Worm (Caenorhabditis elegans): ENCODE results near the gene Y38H6C.4.

Gene Y38H6C.4

DNA sequence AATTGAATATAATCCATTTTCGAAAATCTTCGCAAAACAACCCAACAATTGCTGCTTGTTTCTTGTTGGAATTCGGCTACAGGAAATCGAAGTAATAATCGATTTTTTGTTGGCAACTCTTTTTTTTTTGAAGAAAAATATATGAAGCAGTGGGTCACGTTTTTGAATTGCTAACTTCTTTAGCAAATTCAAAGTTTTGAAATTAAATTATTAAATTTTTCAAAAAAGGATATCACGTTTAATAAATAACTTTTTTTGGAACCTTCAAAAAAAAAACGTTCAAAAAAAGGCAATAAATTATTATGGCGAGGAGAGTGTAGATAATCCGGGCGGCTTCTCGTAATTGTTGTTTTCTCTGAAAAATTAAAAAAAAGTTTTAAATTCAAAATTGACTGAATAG, 31.3 kb upstream of the Y38H6C.4 start, which contains the start of gene Y38H6C.15:
Gene Y38H6C.15 (minus strand): TSS at position 101 of the 400 bp plus-strand sequence.
- no peak for TF ChIP-seq sptf-1 (tag; optimal IDR thresholded peaks at IDR 0.05)
- no peak for TF ChIP-seq ama-1 (optimal IDR thresholded peaks at IDR 0.05)
- TF ChIP-seq unc-130 (tag; optimal IDR thresholded peaks at IDR 0.05): no peak
- TF ChIP-seq egl-27 (tag; optimal IDR thresholded peaks at IDR 0.05): no peak
- no peak for TF ChIP-seq aly-2 (tag; optimal IDR thresholded peaks at IDR 0.05)
- no peak for TF ChIP-seq mdl-1 (tag; optimal IDR thresholded peaks at IDR 0.05)
- TF ChIP-seq unc-86 (tag; optimal IDR thresholded peaks at IDR 0.05): no peak
- TF ChIP-seq pag-3 (tag; optimal IDR thresholded peaks at IDR 0.05; ENCODE audit: borderline replicate concordance, insufficient read depth): no peak
- no peak for TF ChIP-seq ceh-8 (GFP tag; optimal IDR thresholded peaks at IDR 0.05)
- no peak for TF ChIP-seq tlp-1 (tag; optimal IDR thresholded peaks at IDR 0.05)
- TF ChIP-seq snu-23 (GFP tag; optimal IDR thresholded peaks at IDR 0.05): no peak

DNA sequence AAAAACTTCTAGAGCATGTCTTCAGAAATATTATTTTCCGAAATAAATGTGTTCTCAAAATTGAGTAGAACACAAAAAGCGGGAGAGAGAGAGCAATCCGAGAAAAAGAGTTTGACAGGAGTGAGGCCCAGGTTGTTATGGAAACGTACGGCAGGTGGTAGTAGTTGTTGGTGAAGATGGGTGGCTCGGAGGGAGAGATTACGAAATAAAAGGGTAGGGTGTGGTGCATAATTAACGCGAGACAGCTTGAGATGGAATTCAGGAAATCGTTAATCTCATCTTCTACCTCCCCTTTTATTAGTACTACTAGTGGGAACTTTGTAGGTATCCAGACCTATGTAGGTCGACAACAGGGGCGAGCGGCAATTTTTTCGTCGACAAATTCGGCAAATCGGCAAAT, 29.2 kb upstream of the Y38H6C.4 start, which contains the start of gene famh-161:
Gene famh-161 (minus strand): TSS at position 101 of the 400 bp plus-strand sequence.
- TF ChIP-seq sox-4 (tag; optimal IDR thresholded peaks at IDR 0.05): no peak
- peak; percentile 12 for TF ChIP-seq fkh-8 (tag; optimal IDR thresholded peaks at IDR 0.05)

DNA sequence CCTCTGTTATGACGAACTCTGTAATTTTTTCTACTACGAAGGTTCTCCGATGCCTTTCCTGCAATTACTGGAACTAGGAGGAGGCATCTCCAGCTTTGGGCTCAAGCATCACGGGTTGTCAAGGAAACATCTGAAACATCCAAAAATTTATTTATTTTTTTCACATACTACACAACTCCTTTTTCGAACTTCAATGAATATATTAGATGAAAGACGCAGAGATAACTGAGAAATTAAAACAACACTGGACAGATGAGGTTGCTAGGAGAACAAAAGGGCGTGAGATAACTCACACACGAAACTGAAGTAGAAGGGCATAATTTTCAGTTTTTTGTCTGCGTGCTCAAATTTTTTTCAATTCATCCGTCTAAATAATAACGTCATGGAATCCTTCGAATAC, 22.6 kb upstream of the Y38H6C.4 start, which contains the start of gene Y38H6C.13:
Gene Y38H6C.13 (plus strand): TSS at position 301 of the 400 bp plus-strand sequence.
- TF ChIP-seq unc-86 (tag; optimal IDR thresholded peaks at IDR 0.05) (no peak), fkh-8 (tag; optimal IDR thresholded peaks at IDR 0.05) (peak; percentile 3)

DNA sequence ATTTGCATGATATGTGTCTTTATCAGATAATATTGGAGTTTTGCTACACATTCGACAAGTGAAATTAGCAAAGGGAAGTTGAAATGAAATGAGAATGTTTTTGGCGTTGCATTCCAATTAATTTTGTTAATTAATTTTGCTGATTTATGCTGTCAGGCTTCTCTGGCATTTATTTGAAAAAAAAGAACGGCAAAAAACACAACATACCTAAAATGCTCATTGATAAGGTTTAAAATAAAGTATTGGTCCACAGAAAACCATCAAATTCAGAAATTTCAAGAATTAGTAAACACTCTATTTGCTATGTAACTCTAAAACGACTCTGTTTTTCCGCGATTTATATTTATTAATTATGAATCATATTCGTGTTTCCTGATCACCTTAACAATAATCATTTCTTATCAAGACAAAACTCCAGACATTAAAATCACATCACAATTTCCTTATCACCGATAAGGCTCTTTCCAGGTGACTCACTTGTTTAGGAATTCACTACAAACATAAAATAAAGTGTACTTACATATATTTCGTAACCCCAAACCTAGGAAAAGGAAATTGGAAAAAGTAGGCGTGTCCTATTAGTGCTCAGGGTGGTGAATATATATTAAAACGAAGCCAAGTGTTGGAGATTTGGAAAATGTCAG, 21.0 kb upstream of the Y38H6C.4 start, which contains the start of the genes srh-166 and Y38H6C.24:
Gene srh-166 (minus strand): TSS at position 51 of the 644 bp plus-strand sequence.
Gene Y38H6C.24 (plus strand): TSS at position 620 of the 644 bp plus-strand sequence.
- TF ChIP-seq elt-2 (tag; optimal IDR thresholded peaks at IDR 0.05) (peak; percentile 77), pqm-1 (tag; optimal IDR thresholded peaks at IDR 0.05) (peak; percentile 86), xbp-1 (tag; optimal IDR thresholded peaks at IDR 0.05) (no peak), nhr-20 (tag; optimal IDR thresholded peaks at IDR 0.05) (peak; percentile 23)

DNA sequence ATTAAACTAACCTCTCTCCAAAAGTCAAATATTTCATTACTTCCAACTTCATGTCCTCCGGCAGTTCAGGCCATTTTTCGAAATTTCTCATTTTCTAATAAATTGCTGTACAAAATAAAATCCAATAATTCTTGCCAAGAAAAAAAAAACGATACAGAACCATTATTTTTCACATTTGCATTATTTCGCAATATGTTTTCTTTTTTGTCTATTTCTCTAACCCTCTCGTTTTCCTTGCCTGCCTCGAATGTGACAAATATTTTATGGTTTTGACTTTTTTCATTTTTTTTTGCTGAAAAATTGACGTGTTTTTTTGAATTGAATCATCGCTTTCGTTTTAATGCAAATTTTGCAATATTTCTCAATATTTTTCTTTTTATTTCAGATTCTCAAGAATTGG, 17.3 kb upstream of the Y38H6C.4 start, which contains the start of the genes Y38H6C.9 and fbxa-150:
Gene Y38H6C.9 (minus strand): TSS at position 52 of the 400 bp plus-strand sequence.
Gene fbxa-150 (plus strand): TSS at position 380 of the 400 bp plus-strand sequence.
- TF ChIP-seq mef-2 (tag; optimal IDR thresholded peaks at IDR 0.05): no peak
- TF ChIP-seq efl-1 (optimal IDR thresholded peaks at IDR 0.05): peak; percentile 1 to 25
- TF ChIP-seq efl-1 (GFP tag; optimal IDR thresholded peaks at IDR 0.05 in 1 of 2): peak in 1 of 2 experiments; percentile 8
- TF ChIP-seq snu-23 (GFP tag; optimal IDR thresholded peaks at IDR 0.05): no peak
- TF ChIP-seq dpl-1 (GFP tag; optimal IDR thresholded peaks at IDR 0.05): peak in 1 of 3 experiments; percentile 19
- TF ChIP-seq zip-4 (GFP tag; optimal IDR thresholded peaks at IDR 0.05): peak; percentile 95
- TF ChIP-seq skn-1 (tag; optimal IDR thresholded peaks at IDR 0.05): peak; percentile 8
- no peak for TF ChIP-seq nhr-85 (tag)
- TF ChIP-seq ztf-11 (tag; optimal IDR thresholded peaks at IDR 0.05): no peak
- TF ChIP-seq ceh-82 (tag; optimal IDR thresholded peaks at IDR 0.05): no peak
- no peak for TF ChIP-seq aha-1 (tag; optimal IDR thresholded peaks at IDR 0.05)
- TF ChIP-seq mep-1 (tag; optimal IDR thresholded peaks at IDR 0.05): peak; percentile 45
- no peak for TF ChIP-seq ceh-63 (GFP tag; optimal IDR thresholded peaks at IDR 0.05)

DNA sequence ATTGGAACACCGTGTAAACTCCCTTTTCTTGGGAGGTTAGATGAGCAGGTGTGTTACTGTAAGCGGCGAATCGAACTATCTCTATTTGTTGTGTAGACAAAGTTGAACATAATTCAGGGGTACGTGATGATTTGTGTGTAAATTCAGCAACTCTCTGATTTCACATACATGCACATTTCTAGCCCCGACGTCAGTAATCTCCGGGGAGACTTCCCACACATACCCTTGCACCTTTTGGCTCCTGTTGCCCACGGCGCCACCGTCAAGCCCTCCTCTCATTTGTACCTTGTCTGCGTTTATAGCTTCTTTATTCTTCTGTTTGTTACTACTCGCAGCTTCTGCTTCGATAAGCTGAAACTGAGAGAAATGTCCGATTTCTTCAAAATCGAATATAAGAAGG, 14.0 kb upstream of the Y38H6C.4 start, which contains the start of gene Y38H6C.25:
Gene Y38H6C.25 (plus strand): TSS at position 301 of the 400 bp plus-strand sequence.
- TF ChIP-seq hlh-4 (tag; optimal IDR thresholded peaks at IDR 0.05): no peak
- TF ChIP-seq mef-2 (tag; optimal IDR thresholded peaks at IDR 0.05): no peak
- TF ChIP-seq alr-1 (tag; optimal IDR thresholded peaks at IDR 0.05; ENCODE audit: borderline replicate concordance): no peak
- TF ChIP-seq mab-9 (GFP tag; IDR thresholded peaks at IDR 0.05): no peak
- no peak for TF ChIP-seq ceh-63 (GFP tag; optimal IDR thresholded peaks at IDR 0.05)
- TF ChIP-seq aly-2 (tag; optimal IDR thresholded peaks at IDR 0.05): no peak
- no peak for TF ChIP-seq ztf-4 (tag; optimal IDR thresholded peaks at IDR 0.05)
- TF ChIP-seq fkh-8 (tag; optimal IDR thresholded peaks at IDR 0.05): no peak
- no peak for TF ChIP-seq ets-5 (GFP tag; IDR thresholded peaks at IDR 0.05)
- no peak for TF ChIP-seq dpl-1 (GFP tag; optimal IDR thresholded peaks at IDR 0.05)
- no peak for TF ChIP-seq ces-1 (GFP tag; optimal IDR thresholded peaks at IDR 0.05)
- no peak for TF ChIP-seq C34B4.2 (tag; optimal IDR thresholded peaks at IDR 0.05)
- TF ChIP-seq C16A3.4 (tag; optimal IDR thresholded peaks at IDR 0.05): no peak
- TF ChIP-seq skn-1 (tag; optimal IDR thresholded peaks at IDR 0.05): no peak
- TF ChIP-seq ceh-82 (tag; optimal IDR thresholded peaks at IDR 0.05): no peak
- TF ChIP-seq Y116A8C.19 (tag; optimal IDR thresholded peaks at IDR 0.05; ENCODE audit: borderline replicate concordance): no peak
- no peak for TF ChIP-seq snu-23 (GFP tag; optimal IDR thresholded peaks at IDR 0.05)
- no peak for TF ChIP-seq aha-1 (tag; optimal IDR thresholded peaks at IDR 0.05)
- no peak for TF ChIP-seq xbp-1 (tag; optimal IDR thresholded peaks at IDR 0.05)

Measured in whole organism, L1 larva.